Fruit fly (Drosophila melanogaster) whole organism, embryonic: ENCODE results near the gene CG32713.
A peak's percentile ranks its signal among the peaks of the same experiment; 100 is the strongest.

Experiments used
- Blimp-1 ChIP-seq: fragments of 200-800 bp; sonication (Bioruptor generic); optimal IDR thresholded peaks from 3 replicates; lab custom pipeline; 2018; ENCODE audit warnings: missing biosample characterization, missing genetic modification characterization, mild to moderate bottlenecking, moderate library complexity, missing genetic modification reagents
- CG11504 ChIP-seq: fragments of 200-800 bp; sonication (Bioruptor generic); optimal IDR thresholded peaks from 3 replicates; lab custom pipeline; 2019; ENCODE audit warnings: missing biosample characterization, mild to moderate bottlenecking, missing genetic modification characterization, moderate library complexity
- CG11696 ChIP-seq: fragments of 200-800 bp; sonication (Bioruptor generic); IDR thresholded peaks from 2 replicates; pipeline ENCODE4 v1.3.6; 2022; ENCODE audit warnings: missing biosample characterization, missing genetic modification characterization
- CG2120 ChIP-seq: fragments of 200-800 bp; sonication (Bioruptor generic); optimal IDR thresholded peaks from 3 replicates; lab custom pipeline; 2016; ENCODE audit warnings: missing biosample characterization, missing genetic modification characterization
- CG34376 ChIP-seq: fragments of 200-800 bp; sonication (Bioruptor generic); optimal IDR thresholded peaks from 2 replicates; lab custom pipeline; 2018; ENCODE audit warnings: missing biosample characterization, mild to moderate bottlenecking, missing genetic modification characterization
- CG4282 ChIP-seq: fragments of 200-800 bp; sonication (Bioruptor generic); optimal IDR thresholded peaks from 2 replicates; lab custom pipeline; 2016; ENCODE audit warnings: missing biosample characterization, missing genetic modification characterization
- Ets65A ChIP-seq: fragments of 200-800 bp; sonication (Bioruptor generic); peaks from one replicate; lab custom pipeline; 2016; ENCODE audit warnings: missing biosample characterization, missing genetic modification characterization
- GATAe ChIP-seq: fragments of 200-800 bp; sonication (Bioruptor generic); conservative IDR thresholded peaks from 2 replicates; pipeline ENCODE4 v1.3.6; 2022; ENCODE audit warnings: missing biosample characterization, missing genetic modification characterization
- Med ChIP-seq: fragments of 200-800 bp; sonication (Bioruptor generic); peaks from one replicate; lab custom pipeline; 2016; ENCODE audit warnings: missing biosample characterization, missing genetic modification characterization, mild to moderate bottlenecking, inconsistent platforms, moderate library complexity
- Nf-YC ChIP-seq: fragments of 200-800 bp; optimal IDR thresholded peaks from 3 replicates; lab custom pipeline; 2019; ENCODE audit warnings: missing biosample characterization, mild to moderate bottlenecking, missing genetic modification characterization, moderate library complexity
- Ptx1 ChIP-seq: fragments of 200-800 bp; sonication (Bioruptor generic); IDR thresholded peaks from 2 replicates; pipeline ENCODE4 v1.3.6; 2022; ENCODE audit warnings: missing biosample characterization, missing genetic modification characterization
- Rfx ChIP-seq: fragments of 200-800 bp; sonication (Bioruptor generic); IDR thresholded peaks from 2 replicates; pipeline ENCODE4 v1.3.6; 2022; ENCODE audit warnings: missing biosample characterization, missing genetic modification characterization
- Sox102F ChIP-seq: fragments of 200-800 bp; sonication (Bioruptor generic); optimal IDR thresholded peaks from 2 replicates; lab custom pipeline; 2018; ENCODE audit warnings: missing biosample characterization, mild to moderate bottlenecking, missing genetic modification characterization, moderate library complexity
- Trl ChIP-seq, 3 experiments: fragments of >200 bp in 2 of 3; fragments of 200-800 bp in 1 of 3; sonication (Bioruptor generic) in 1 of 3; optimal IDR thresholded peaks; 2 replicates in 1 of 3; 3 replicates in 2 of 3; lab custom pipeline; 2016 to 2017; ENCODE audit warnings: missing biosample characterization in 1 of 3, missing genetic modification characterization in 1 of 3
- az2 ChIP-seq: fragments of 200-800 bp; sonication (Bioruptor generic); optimal IDR thresholded peaks from 3 replicates; lab custom pipeline; 2016; ENCODE audit warnings: missing biosample characterization, missing genetic modification characterization
- cg ChIP-seq: fragments of 200-800 bp; sonication (Bioruptor generic); optimal IDR thresholded peaks from 3 replicates; lab custom pipeline; 2019; ENCODE audit warnings: missing biosample characterization, mild to moderate bottlenecking, missing genetic modification characterization, moderate library complexity
- chif ChIP-seq, 2 experiments: fragments of 200-800 bp; sonication (Bioruptor generic); optimal IDR thresholded peaks; 3 replicates each; lab custom pipeline; 2016; ENCODE audit warnings: missing biosample characterization in 2 of 2, missing genetic modification characterization in 2 of 2
- crol ChIP-seq: fragments of 200-800 bp; sonication (Bioruptor generic); IDR thresholded peaks from 2 replicates; pipeline ENCODE4 v1.3.6; 2022; ENCODE audit warnings: missing biosample characterization, missing genetic modification characterization
- emc ChIP-seq: fragments of 200-800 bp; sonication (Bioruptor generic); optimal IDR thresholded peaks from 2 replicates; lab custom pipeline; 2016; ENCODE audit warnings: missing biosample characterization, missing genetic modification characterization
- exex ChIP-seq: fragments of 200-800 bp; sonication (Bioruptor generic); optimal IDR thresholded peaks from 4 replicates; lab custom pipeline; 2018; ENCODE audit warnings: missing biosample characterization, mild to moderate bottlenecking, missing genetic modification characterization, moderate library complexity
- gcm2 ChIP-seq: fragments of 200-800 bp; sonication (Bioruptor generic); optimal IDR thresholded peaks from 2 replicates; lab custom pipeline; 2016; ENCODE audit warnings: missing biosample characterization, missing genetic modification characterization
- grau ChIP-seq: fragments of 200-800 bp; optimal IDR thresholded peaks from 3 replicates; lab custom pipeline; 2019; ENCODE audit warnings: missing biosample characterization, mild to moderate bottlenecking, missing genetic modification characterization, moderate library complexity
- grn ChIP-seq: fragments of 200-800 bp; sonication (Bioruptor generic); optimal IDR thresholded peaks from 3 replicates; lab custom pipeline; 2017; ENCODE audit warnings: missing biosample characterization, missing genetic modification characterization
- gt ChIP-seq: fragments of 200-800 bp; sonication (Bioruptor generic); IDR thresholded peaks from 2 replicates; pipeline ENCODE4 v1.3.6; 2022; ENCODE audit warnings: missing biosample characterization, missing genetic modification characterization
- ham ChIP-seq: fragments of 200-800 bp; sonication (Bioruptor generic); IDR thresholded peaks from 2 replicates; pipeline ENCODE4 v1.3.6; 2022; ENCODE audit warnings: missing biosample characterization, missing genetic modification characterization
- lov ChIP-seq, 2 experiments: fragments of 200-800 bp in 1 of 2; fragments of >200 bp in 1 of 2; sonication (Bioruptor generic) in 1 of 2; IDR thresholded peaks in 1 of 2; optimal IDR thresholded peaks in 1 of 2; 2 replicates in 1 of 2; 3 replicates in 1 of 2; pipeline versions ENCODE4 v1.3.6 to Lab custom; 2017 to 2022; ENCODE audit warnings: missing biosample characterization in 1 of 2, missing genetic modification characterization in 1 of 2
- mirr ChIP-seq: fragments of 200-800 bp; sonication (Bioruptor generic); optimal IDR thresholded peaks from 3 replicates; lab custom pipeline; 2018; ENCODE audit warnings: missing biosample characterization, mild to moderate bottlenecking, missing genetic modification characterization
- pfk ChIP-seq: fragments of 200-800 bp; sonication (Bioruptor generic); optimal IDR thresholded peaks from 2 replicates; lab custom pipeline; 2018; ENCODE audit warnings: missing biosample characterization, mild to moderate bottlenecking, missing genetic modification characterization, moderate library complexity
- row ChIP-seq: fragments of 200-800 bp; sonication (Bioruptor generic); IDR thresholded peaks from 3 replicates; pipeline ENCODE4 v1.3.6; 2022; ENCODE audit warnings: missing biosample characterization, missing genetic modification characterization
- schlank ChIP-seq: fragments of 200-800 bp; sonication (Bioruptor generic); optimal IDR thresholded peaks from 2 replicates; lab custom pipeline; 2018; ENCODE audit warnings: missing biosample characterization, mild to moderate bottlenecking, missing genetic modification characterization
- sd ChIP-seq: fragments of 200-800 bp; sonication (Bioruptor generic); optimal IDR thresholded peaks from 3 replicates; lab custom pipeline; 2018; ENCODE audit warnings: missing biosample characterization, mild to moderate bottlenecking, missing genetic modification characterization, moderate library complexity
- sens ChIP-seq: fragments of 200-800 bp; sonication (Bioruptor generic); peaks from one replicate; lab custom pipeline; 2016; ENCODE audit warnings: missing biosample characterization, missing genetic modification characterization
- sisA ChIP-seq: fragments of 200-800 bp; sonication (Bioruptor generic); IDR thresholded peaks from 2 replicates; pipeline ENCODE4 v1.3.6; 2022; ENCODE audit warnings: missing biosample characterization, missing genetic modification characterization
- sug ChIP-seq: fragments of 200-800 bp; optimal IDR thresholded peaks from 2 replicates; lab custom pipeline; 2019; ENCODE audit warnings: missing biosample characterization, mild to moderate bottlenecking, missing genetic modification characterization, moderate library complexity
- zf30C ChIP-seq: fragments of 200-800 bp; sonication (Bioruptor generic); optimal IDR thresholded peaks from 3 replicates; lab custom pipeline; 2018; ENCODE audit warnings: missing biosample characterization, mild to moderate bottlenecking, missing genetic modification characterization

Gene CG32713

DNA sequence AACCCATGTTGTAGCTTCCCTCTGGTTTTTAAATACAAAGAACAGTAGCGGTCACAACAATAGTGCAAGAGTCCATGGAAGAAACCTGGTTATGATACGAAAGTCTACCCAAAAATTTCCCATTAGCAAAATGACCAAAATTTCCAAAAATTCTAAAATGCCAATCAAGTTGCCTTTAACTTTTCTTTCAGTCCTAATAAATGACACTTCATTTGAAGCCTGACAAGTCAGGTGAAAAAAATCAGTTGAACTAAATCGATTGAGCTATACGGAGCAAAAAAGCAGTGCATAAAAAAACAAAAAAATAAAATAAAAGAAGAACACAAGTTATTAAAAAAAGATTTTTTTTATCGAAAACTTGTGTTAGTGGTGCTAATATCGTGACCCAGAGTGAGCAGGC lies 41.8 kb downstream of the CG32713 start:
- TF ChIP-seq Med (GFP tag; lab: Kevin White, UChicago) (peak; percentile 12), sens (GFP tag; lab: Kevin White, UChicago) (peak; percentile 79), ham (no peak), Ptx1 (GFP tag; lab: Robert Waterston, UW) (0 out of 2 replicates have a peak, but pooled peaks have one; percentile 19), chif (GFP tag; optimal IDR thresholded peaks at IDR 0.05; lab: Kevin White, UChicago) (no peak), CG11696 (peak; percentile 56; the same call in 1 of the 2 replicates), Ets65A (GFP tag; lab: Kevin White, UChicago) (peak; percentile 25), CG11504 (tag; lab: Kevin White, UChicago) (peak; percentile 5)

DNA sequence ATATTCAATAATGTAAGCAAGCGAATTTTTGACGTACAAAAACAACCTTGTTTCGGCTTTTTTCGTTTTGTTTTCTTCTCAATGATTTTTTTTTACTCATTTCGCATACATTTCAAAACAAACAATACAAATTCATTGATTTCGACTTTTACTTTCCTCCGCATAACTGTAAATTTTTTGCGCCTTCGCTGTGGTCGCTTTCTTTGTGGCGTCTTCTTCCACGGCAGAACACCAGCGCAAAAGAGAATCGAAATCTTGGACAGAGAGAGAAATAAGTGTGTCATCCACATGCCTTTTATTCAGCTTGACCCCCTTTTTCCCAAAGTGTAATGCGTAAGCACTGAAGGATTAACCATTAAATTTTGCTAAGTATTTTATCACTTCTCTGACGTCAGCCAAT lies 43.1 kb downstream of the CG32713 start:
- TF ChIP-seq Blimp-1 (GFP tag; lab: Kevin White, UChicago) (peak; percentile 73), Med (GFP tag; lab: Kevin White, UChicago) (peak; percentile 52), schlank (tag; lab: Kevin White, UChicago) (no peak), row (0 out of 3 replicates have a peak, but pooled peaks have one; percentile 25), lov (optimal IDR thresholded peaks at IDR 0.05; lab: Kevin White, UChicago) (no peak), lov (GFP tag; IDR thresholded peaks at IDR 0.05; lab: Robert Waterston, UW) (no peak), CG2120 (GFP tag; lab: Kevin White, UChicago) (peak; percentile 9), emc (GFP tag; lab: Kevin White, UChicago) (no peak), gt (no peak), zf30C (GFP tag; lab: Kevin White, UChicago) (peak; percentile 55)

DNA sequence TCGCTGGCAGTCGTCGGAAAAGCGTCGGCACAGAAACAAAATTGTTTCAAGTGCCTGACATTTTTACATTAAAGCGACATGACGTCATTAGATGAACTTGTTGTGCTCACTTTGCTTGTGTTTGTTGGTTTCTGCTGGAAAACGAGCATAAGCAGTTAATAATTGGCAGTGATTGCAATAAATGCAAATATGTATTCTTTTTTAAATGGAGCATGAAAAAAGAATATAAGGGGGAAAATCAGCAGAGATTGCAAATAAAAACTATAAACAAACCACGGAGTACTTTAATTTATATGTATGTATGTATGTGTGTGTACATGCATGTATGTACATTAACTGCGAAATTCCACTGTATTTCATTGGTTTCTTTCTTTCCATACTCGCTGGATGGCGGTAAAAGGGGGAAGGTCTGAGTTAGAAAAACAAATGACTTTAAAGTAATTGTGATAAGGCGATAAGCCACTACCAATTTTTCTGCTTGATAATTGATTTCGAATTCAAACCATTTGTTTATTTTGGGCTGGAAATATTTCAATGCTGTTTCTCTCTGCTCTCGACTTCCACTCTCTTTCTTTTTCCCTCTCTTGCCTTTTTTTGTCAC lies 43.8 kb downstream of the CG32713 start:
- TF ChIP-seq Trl (optimal IDR thresholded peaks at IDR 0.05; lab: Kevin White, UChicago): peak; percentile 44 to 78
- TF ChIP-seq Trl (GFP tag; optimal IDR thresholded peaks at IDR 0.05; lab: Kevin White, UChicago): no peak
- no peak for TF ChIP-seq az2
- TF ChIP-seq cg (GFP tag; lab: Kevin White, UChicago): peak; percentile 15
- TF ChIP-seq exex (tag; lab: Kevin White, UChicago): peak; percentile 87
- peak; percentile 44 for TF ChIP-seq CG34376
- no peak for TF ChIP-seq lov (optimal IDR thresholded peaks at IDR 0.05; lab: Kevin White, UChicago)
- TF ChIP-seq lov (GFP tag; IDR thresholded peaks at IDR 0.05; lab: Robert Waterston, UW): no peak
- peak; percentile 9 for TF ChIP-seq grn (GFP tag; lab: Kevin White, UChicago)
- TF ChIP-seq GATAe: 0 out of 2 replicates have a peak, but pooled peaks have one; percentile 19
- TF ChIP-seq sd (tag; lab: Kevin White, UChicago): peak; percentile 69
- TF ChIP-seq sisA (GFP tag; lab: Robert Waterston, UW): no peak
- no peak for TF ChIP-seq Sox102F (GFP tag; lab: Kevin White, UChicago)
- TF ChIP-seq Nf-YC (tag; lab: Kevin White, UChicago): peak; percentile 42
- no peak for TF ChIP-seq pfk (GFP tag; lab: Kevin White, UChicago)
- TF ChIP-seq Rfx: 0 out of 2 replicates have a peak, but pooled peaks have one; percentile 10
- TF ChIP-seq gcm2: no peak
- TF ChIP-seq CG4282 (GFP tag; lab: Kevin White, UChicago): no peak
- peak; percentile 21 for TF ChIP-seq grau (tag; lab: Kevin White, UChicago)
- TF ChIP-seq crol (GFP tag; lab: Robert Waterston, UW): 0 out of 2 replicates have a peak, but pooled peaks have one; percentile 10
- peak; percentile 42 for TF ChIP-seq sug (tag; lab: Kevin White, UChicago)
- peak; percentile 73 for TF ChIP-seq mirr (GFP tag; lab: Kevin White, UChicago)
- peak; percentile 2 for TF ChIP-seq CG2120 (GFP tag; lab: Kevin White, UChicago)
